Fruit fly (Drosophila melanogaster) whole organism, embryonic: Measurements from ENCODE around the gene cic.

Experiments used
- CG10366 ChIP-seq: fragments of 200-800 bp; sonication (Bioruptor generic); IDR thresholded peaks from 2 replicates; pipeline ENCODE4 v1.3.6; 2022; ENCODE audit warnings: missing biosample characterization, missing genetic modification characterization
- CG1832 ChIP-seq: fragments of 200-800 bp; sonication (Bioruptor generic); optimal IDR thresholded peaks from 2 replicates; lab custom pipeline; 2017; ENCODE audit warnings: missing biosample characterization, mild to moderate bottlenecking, missing genetic modification characterization, inconsistent platforms

- peak; percentile 26 for TF ChIP-seq CG1832 (GFP tag; lab: Kevin White, UChicago)
- no peak for TF ChIP-seq CG10366
Measured at dm6 chr3R:20292880-20293491, 40.4 kb downstream of the cic start.
